Worm (Caenorhabditis elegans) whole organism, midembryonic: Measurements from ENCODE around the gene egl-43.

Source experiments
- ztf-23 ChIP-seq: fragments of 200-800 bp; sonication (Bioruptor generic); IDR thresholded peaks from 2 replicates; pipeline ENCODE4 v1.3.6; 2022; ENCODE audit warnings: missing genetic modification reagents, missing genetic modification characterization, missing compliant biosample characterization
- ztf-29 ChIP-seq: fragments of 200-800 bp; sonication (Bioruptor generic); IDR thresholded peaks from 2 replicates; pipeline ENCODE4 v1.3.6; 2022; ENCODE audit warnings: missing genetic modification reagents, missing genetic modification characterization, missing compliant biosample characterization

DNA sequence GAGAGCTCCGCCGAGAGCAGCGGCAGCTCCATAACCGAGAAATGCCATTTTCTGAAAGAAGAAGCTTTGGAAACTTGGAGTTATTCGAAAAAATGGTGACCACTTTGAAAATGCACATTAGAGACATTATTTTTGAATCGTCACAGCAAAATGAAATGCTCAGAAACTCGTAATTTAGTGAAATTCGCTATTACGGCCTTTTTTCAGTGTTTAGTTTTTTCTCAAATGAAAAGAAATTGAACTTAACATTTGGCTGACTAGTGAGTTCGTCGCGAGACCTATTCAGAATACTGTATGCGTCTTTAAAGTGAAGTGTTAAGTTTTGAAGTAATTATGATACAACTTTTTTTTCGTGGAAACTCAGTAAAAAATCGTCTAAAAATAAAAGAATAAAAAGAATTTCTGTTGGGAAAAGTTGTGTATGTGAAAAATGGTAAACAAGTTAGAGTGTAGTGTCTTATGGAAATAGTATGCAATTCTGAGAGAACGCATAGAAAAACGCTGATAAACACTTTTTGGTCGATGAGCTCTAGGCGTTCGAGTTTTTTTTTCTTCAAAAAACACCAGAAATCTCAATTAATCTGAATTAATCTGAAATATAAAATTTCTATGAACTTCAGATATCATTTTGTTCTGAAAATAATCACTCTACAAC, 15.6 kb downstream of the egl-43 start, which contains the start of gene R53.5:
- TF ChIP-seq ztf-29 (GFP tag; lab: Robert Waterston, UW): no peak
- TF ChIP-seq ztf-23 (GFP tag; lab: Robert Waterston, UW): no peak
